Fruit fly (Drosophila melanogaster): Measurements from ENCODE around the gene CG18178.
A peak's percentile ranks its signal among the peaks of the same experiment; 100 is the strongest.

Gene CG18178

DNA sequence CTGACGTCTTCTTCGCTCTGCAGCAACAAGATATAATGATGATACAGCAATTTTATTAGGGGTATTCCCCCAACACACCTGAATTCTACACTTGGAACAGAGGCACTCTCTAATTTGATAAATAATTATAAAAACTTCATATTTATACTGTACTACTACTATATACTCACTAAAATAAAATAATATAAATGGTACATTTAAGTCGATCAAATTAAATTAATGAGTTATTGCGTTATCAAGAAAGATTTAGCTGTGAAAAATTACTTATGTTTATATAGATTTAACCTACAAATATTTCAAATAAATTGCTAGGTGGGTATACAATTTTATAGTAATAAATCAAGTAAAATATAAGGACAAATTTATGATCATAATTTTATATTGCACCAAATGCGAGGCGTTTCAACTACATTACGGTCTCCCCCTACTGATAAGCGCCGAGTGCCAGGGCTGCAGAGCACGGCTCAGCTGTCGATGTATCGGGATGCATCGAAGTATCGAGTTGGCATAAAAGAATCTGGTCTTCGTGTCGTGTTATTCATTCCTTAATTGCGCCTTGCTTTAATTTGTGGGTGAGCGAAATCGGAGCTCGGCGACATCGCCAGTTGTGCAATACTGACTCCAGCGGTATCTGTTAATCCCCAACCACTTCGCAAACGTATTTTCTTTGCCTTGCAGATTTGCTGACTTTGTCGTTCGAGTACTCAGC is 5.0 kb downstream of the CG18178 start, which contains the start of gene vsg (continued):
- TF ChIP-seq NC2α (GFP tag; optimal IDR thresholded peaks at IDR 0.05) (no peak), CG13296 (GFP tag; optimal IDR thresholded peaks at IDR 0.05) (peak; percentile 79), Rfx (GFP tag; IDR thresholded peaks at IDR 0.05) (peak; percentile 70), Nf-YB (GFP tag; optimal IDR thresholded peaks at IDR 0.05) (peak; percentile 72), CG4282 (GFP tag; optimal IDR thresholded peaks at IDR 0.05) (no peak), ind (GFP tag; optimal IDR thresholded peaks at IDR 0.05) (peak; percentile 72), CG17912 (GFP tag; optimal IDR thresholded peaks at IDR 0.05) (peak; percentile 23), vnd (GFP tag; IDR thresholded peaks at IDR 0.05; ENCODE audit: partially characterized antibody) (peak; percentile 83), Bteb2 (GFP tag; optimal IDR thresholded peaks at IDR 0.05) (peak; percentile 26), gem (tag; optimal IDR thresholded peaks at IDR 0.05) (peak; percentile 93), Dip3 (GFP tag; optimal IDR thresholded peaks at IDR 0.05) (peak; percentile 60), ro (GFP tag; IDR thresholded peaks at IDR 0.05) (0 out of 2 replicates have a peak, but pooled peaks have one; percentile 57), pan (optimal IDR thresholded peaks at IDR 0.05) (no peak), pan (GFP tag; optimal IDR thresholded peaks at IDR 0.05 in 1 of 2, IDR thresholded peaks at IDR 0.05 in 1 of 2) (peak in 1 of 2 experiments; percentile 57), CG12769 (tag; optimal IDR thresholded peaks at IDR 0.05) (no peak), dimm (GFP tag; IDR thresholded peaks at IDR 0.05) (no peak), crp (GFP tag; optimal IDR thresholded peaks at IDR 0.05) (peak; percentile 0 to 77), CG7786 (GFP tag; optimal IDR thresholded peaks at IDR 0.05) (peak; percentile 48), otp (GFP tag; IDR thresholded peaks at IDR 0.05) (no peak), CG33213 (GFP tag; optimal IDR thresholded peaks at IDR 0.05) (peak; percentile 33), CG18011 (GFP tag; optimal IDR thresholded peaks at IDR 0.05) (no peak), Lim3 (GFP tag; IDR thresholded peaks at IDR 0.05) (no peak), CG15479 (GFP tag; optimal IDR thresholded peaks at IDR 0.05) (no peak), Bgb (GFP tag; IDR thresholded peaks at IDR 0.05; ENCODE audit: partially characterized antibody) (peak; percentile 92), ERR (GFP tag; optimal IDR thresholded peaks at IDR 0.05) (no peak), CG11093 (GFP tag; IDR thresholded peaks at IDR 0.05) (peak; percentile 61; the same call in 2 of the 3 replicates), croc (GFP tag; conservative IDR thresholded peaks at IDR 0.05) (peak; percentile 30; the same call in 2 of the 3 replicates), nerfin-1 (tag; optimal IDR thresholded peaks at IDR 0.05) (peak; percentile 80), usp (GFP tag; optimal IDR thresholded peaks at IDR 0.05) (no peak), CG13775 (GFP tag; optimal IDR thresholded peaks at IDR 0.05) (peak; percentile 91), Myb (GFP tag; optimal IDR thresholded peaks at IDR 0.05) (peak; percentile 33), CG10366 (GFP tag; IDR thresholded peaks at IDR 0.05) (peak; percentile 60; the same call in 1 of the 2 replicates), Atf3 (GFP tag; optimal IDR thresholded peaks at IDR 0.05) (peak; percentile 25), CG7556 (GFP tag; optimal IDR thresholded peaks at IDR 0.05) (peak; percentile 79), CG8924 (tag; optimal IDR thresholded peaks at IDR 0.05) (peak; percentile 91), Ets65A (GFP tag) (peak; percentile 95), CG4730 (GFP tag; IDR thresholded peaks at IDR 0.05) (peak; percentile 57; the same call in 1 of the 2 replicates), CG5245 (GFP tag; optimal IDR thresholded peaks at IDR 0.05) (peak; percentile 52), gcm2 (GFP tag; optimal IDR thresholded peaks at IDR 0.05) (peak; percentile 66), CG30020 (tag; optimal IDR thresholded peaks at IDR 0.05) (peak; percentile 92), Hr51 (GFP tag; optimal IDR thresholded peaks at IDR 0.05) (peak in 1 of 2 experiments; percentile 87), CkIIα-i1 (GFP tag; IDR thresholded peaks at IDR 0.05) (no peak), disco-r (GFP tag; optimal IDR thresholded peaks at IDR 0.05) (no peak), ems (GFP tag; optimal IDR thresholded peaks at IDR 0.05) (peak; percentile 26), Fer3 (tag; optimal IDR thresholded peaks at IDR 0.05) (peak; percentile 66), Adf1 (GFP tag; IDR thresholded peaks at IDR 0.05) (no peak; the same call in none of the 2 replicates), gsb-n (tag; optimal IDR thresholded peaks at IDR 0.05) (peak; percentile 68), H2.0 (GFP tag; IDR thresholded peaks at IDR 0.05) (peak; percentile 42), CG6272 (GFP tag; IDR thresholded peaks at IDR 0.05) (peak; percentile 74), CG2129 (GFP tag; IDR thresholded peaks at IDR 0.05; ENCODE audit: partially characterized antibody) (peak; percentile 57; the same call in 1 of the 2 replicates)

All from whole organism, embryonic.